Worm (Caenorhabditis elegans) whole organism, L3 larva: ENCODE results near the gene sri-47.

ENCODE experiments used
- R02D3.7 ChIP-seq: fragments of 150-350 bp; optimal IDR thresholded peaks from 2 replicates; lab custom pipeline; 2014; ENCODE audit warnings: missing biosample characterization, missing genetic modification characterization
- ZK546.5 ChIP-seq: sonication (generic microtip); optimal IDR thresholded peaks from 2 replicates; lab custom pipeline; 2017; ENCODE audit warnings: missing biosample characterization, missing genetic modification characterization
- aly-2 ChIP-seq: fragments of 150-350 bp; optimal IDR thresholded peaks from 2 replicates; lab custom pipeline; 2014; ENCODE audit warnings: missing biosample characterization, missing genetic modification characterization
- ceh-28 ChIP-seq: fragments of 150-350 bp; optimal IDR thresholded peaks from 2 replicates; lab custom pipeline; 2014; ENCODE audit warnings: missing biosample characterization, missing genetic modification reagents, missing genetic modification characterization
- ceh-82 ChIP-seq: fragments of 150-350 bp; optimal IDR thresholded peaks from 2 replicates; lab custom pipeline; 2014; ENCODE audit warnings: missing biosample characterization, missing genetic modification characterization
- egl-5 ChIP-seq: fragments of 150-350 bp; optimal IDR thresholded peaks from 2 replicates; lab custom pipeline; 2017; ENCODE audit warnings: missing biosample characterization, missing genetic modification reagents, missing genetic modification characterization, inconsistent platforms
- elt-1 ChIP-seq: fragments of 150-350 bp; optimal IDR thresholded peaks from 2 replicates; lab custom pipeline; 2014; ENCODE audit warnings: missing biosample characterization, missing genetic modification characterization
- elt-2 ChIP-seq: sonication (generic microtip); optimal IDR thresholded peaks from 2 replicates; lab custom pipeline; 2016; ENCODE audit warnings: missing genetic modification reagents, mild to moderate bottlenecking, missing genetic modification characterization, missing compliant biosample characterization
- elt-3 ChIP-seq, 3 experiments: fragments of 150-350 bp in 1 of 3; sonication (generic microtip) in 2 of 3; optimal IDR thresholded peaks; 2 replicates in 2 of 3; 4 replicates in 1 of 3; lab custom pipeline; 2014 to 2017; ENCODE audit warnings: missing biosample characterization in 3 of 3, missing genetic modification characterization in 3 of 3
- eor-1 ChIP-seq, 2 experiments: fragments of 150-350 bp; optimal IDR thresholded peaks; 2 replicates each; lab custom pipeline; 2014 to 2018; ENCODE audit warnings: missing biosample characterization in 2 of 2, missing genetic modification characterization in 2 of 2
- fkh-10 ChIP-seq: sonication (generic microtip); optimal IDR thresholded peaks from 2 replicates; lab custom pipeline; 2017; ENCODE audit warnings: missing biosample characterization, missing genetic modification reagents, missing genetic modification characterization
- fkh-2 ChIP-seq: fragments of 150-350 bp; optimal IDR thresholded peaks from 2 replicates; lab custom pipeline; 2014; ENCODE audit warnings: missing biosample characterization, missing genetic modification reagents, missing genetic modification characterization
- fos-1 ChIP-seq: fragments of 150-350 bp; optimal IDR thresholded peaks from 2 replicates; lab custom pipeline; 2014; ENCODE audit warnings: missing biosample characterization, missing genetic modification characterization
- hmg-11 ChIP-seq: sonication (generic microtip); optimal IDR thresholded peaks from 2 replicates; lab custom pipeline; 2016; ENCODE audit warnings: missing genetic modification characterization, missing compliant biosample characterization
- lin-15B ChIP-seq: fragments of 150-350 bp; optimal IDR thresholded peaks from 2 replicates; lab custom pipeline; 2014; ENCODE audit warnings: missing biosample characterization, missing genetic modification characterization
- lin-39 ChIP-seq: fragments of 150-350 bp; optimal IDR thresholded peaks from 2 replicates; lab custom pipeline; 2018; ENCODE audit warnings: missing biosample characterization, missing genetic modification reagents, missing genetic modification characterization
- lsy-12 ChIP-seq: sonication (generic microtip); optimal IDR thresholded peaks from 2 replicates; lab custom pipeline; 2016; ENCODE audit warnings: mild to moderate bottlenecking, missing genetic modification characterization, missing compliant biosample characterization
- mdl-1 ChIP-seq: fragments of 150-350 bp; optimal IDR thresholded peaks from 2 replicates; lab custom pipeline; 2014; ENCODE audit warnings: missing biosample characterization, missing genetic modification characterization
- mml-1 ChIP-seq: fragments of 150-350 bp; sonication (generic microtip); optimal IDR thresholded peaks from 3 replicates; lab custom pipeline; 2014; ENCODE audit warnings: missing biosample characterization, missing genetic modification characterization
- nfya-1 ChIP-seq: sonication (generic microtip); optimal IDR thresholded peaks from 2 replicates; lab custom pipeline; 2017; ENCODE audit warnings: missing genetic modification characterization, mild to moderate bottlenecking, missing compliant biosample characterization, antibody characterized with exemption, moderate library complexity; ENCODE audit not compliant: insufficient read depth
- nhr-12 ChIP-seq: fragments of 150-350 bp; optimal IDR thresholded peaks from 2 replicates; lab custom pipeline; 2014; ENCODE audit warnings: missing biosample characterization, missing genetic modification characterization
- nhr-237 ChIP-seq: fragments of 150-350 bp; optimal IDR thresholded peaks from 2 replicates; lab custom pipeline; 2014; ENCODE audit warnings: missing biosample characterization, missing genetic modification characterization
- nhr-25 ChIP-seq: sonication (generic microtip); optimal IDR thresholded peaks from 2 replicates; lab custom pipeline; 2017; ENCODE audit warnings: missing biosample characterization, missing genetic modification characterization
- nhr-43 ChIP-seq: sonication (generic microtip); optimal IDR thresholded peaks from 2 replicates; lab custom pipeline; 2016; ENCODE audit warnings: mild to moderate bottlenecking, missing genetic modification characterization, missing compliant biosample characterization; ENCODE audit not compliant: poor library complexity, severe bottlenecking
- nhr-67 ChIP-seq: fragments of 150-350 bp; optimal IDR thresholded peaks from 2 replicates; lab custom pipeline; 2014; ENCODE audit warnings: missing biosample characterization, missing genetic modification characterization
- pqm-1 ChIP-seq: fragments of 150-350 bp; optimal IDR thresholded peaks from 2 replicates; lab custom pipeline; 2017; ENCODE audit warnings: missing biosample characterization, missing genetic modification characterization, inconsistent platforms
- sea-2 ChIP-seq: fragments of 150-350 bp; sonication (generic microtip); optimal IDR thresholded peaks from 4 replicates; lab custom pipeline; 2014; ENCODE audit warnings: missing biosample characterization, missing genetic modification reagents, missing genetic modification characterization
- skn-1 ChIP-seq: fragments of 150-350 bp; optimal IDR thresholded peaks from 2 replicates; lab custom pipeline; 2014; ENCODE audit warnings: missing biosample characterization, missing genetic modification characterization
- snpc-4 ChIP-seq: fragments of 150-350 bp; optimal IDR thresholded peaks from 2 replicates; lab custom pipeline; 2014; ENCODE audit warnings: missing biosample characterization, missing genetic modification characterization
- tbx-2 ChIP-seq: sonication (generic microtip); optimal IDR thresholded peaks from 2 replicates; lab custom pipeline; 2016; ENCODE audit warnings: mild to moderate bottlenecking, missing genetic modification characterization, missing compliant biosample characterization
- zag-1 ChIP-seq: fragments of 150-350 bp; optimal IDR thresholded peaks from 2 replicates; lab custom pipeline; 2014; ENCODE audit warnings: missing biosample characterization, missing genetic modification characterization
- ztf-11 ChIP-seq: fragments of 150-350 bp; optimal IDR thresholded peaks from 2 replicates; lab custom pipeline; 2014; ENCODE audit warnings: missing biosample characterization, missing genetic modification characterization

Gene sri-47

ce11 chrII:2622936-2623452, 33.7 kb upstream of the sri-47 start, which contains the start of gene D2062.4:
Gene D2062.4 (plus strand): TSS chrII:2623402.
- TF ChIP-seq ceh-28 (tag; lab: Kevin White, UChicago) = peak; percentile 54

ce11 chrII:2624792-2625191, 31.9 kb upstream of the sri-47 start, which contains the start of gene lgc-28:
Gene lgc-28 (plus strand): TSS chrII:2625092.
- no peak for TF ChIP-seq nhr-12
- TF ChIP-seq nhr-43 = no peak
- TF ChIP-seq lin-15B (tag; lab: Kevin White, UChicago) = no peak
- no peak for TF ChIP-seq nhr-25 (tag; lab: Kevin White, UChicago)
- no peak for TF ChIP-seq fkh-2 (tag; lab: Kevin White, UChicago)
- no peak for TF ChIP-seq hmg-11 (tag; lab: Kevin White, UChicago)
- TF ChIP-seq, all 47 proteins: peak for 0

- no peak for TF ChIP-seq ztf-11 (tag; lab: Kevin White, UChicago)
- no peak for TF ChIP-seq eor-1 (tag; optimal IDR thresholded peaks at IDR 0.05; lab: Kevin White, UChicago)
- no peak for TF ChIP-seq nfya-1
- no peak for TF ChIP-seq nhr-237 (tag; lab: Kevin White, UChicago)
- TF ChIP-seq skn-1 = no peak
- no peak for TF ChIP-seq nhr-67 (tag; lab: Kevin White, UChicago)
- no peak for TF ChIP-seq lin-39 (tag; lab: Kevin White, UChicago)
- no peak for TF ChIP-seq lsy-12 (tag; lab: Kevin White, UChicago)
- no peak for TF ChIP-seq snpc-4 (tag; lab: Kevin White, UChicago)
- TF ChIP-seq sea-2 = no peak
- TF ChIP-seq elt-1 = no peak
- no peak for TF ChIP-seq hmg-11 (tag; lab: Kevin White, UChicago)
- no peak for TF ChIP-seq elt-3 (tag; optimal IDR thresholded peaks at IDR 0.05; lab: Kevin White, UChicago)
- no peak for TF ChIP-seq zag-1 (tag; lab: Kevin White, UChicago)
- TF ChIP-seq mml-1 (tag; lab: Kevin White, UChicago) = no peak
- TF ChIP-seq R02D3.7 (tag; lab: Kevin White, UChicago) = no peak
Measured at ce11 chrII:2627154-2627799, 29.4 kb upstream of the sri-47 start, which contains the start of gene sri-71. Gene sri-71 (plus strand): TSS chrII:2627749.

DNA sequence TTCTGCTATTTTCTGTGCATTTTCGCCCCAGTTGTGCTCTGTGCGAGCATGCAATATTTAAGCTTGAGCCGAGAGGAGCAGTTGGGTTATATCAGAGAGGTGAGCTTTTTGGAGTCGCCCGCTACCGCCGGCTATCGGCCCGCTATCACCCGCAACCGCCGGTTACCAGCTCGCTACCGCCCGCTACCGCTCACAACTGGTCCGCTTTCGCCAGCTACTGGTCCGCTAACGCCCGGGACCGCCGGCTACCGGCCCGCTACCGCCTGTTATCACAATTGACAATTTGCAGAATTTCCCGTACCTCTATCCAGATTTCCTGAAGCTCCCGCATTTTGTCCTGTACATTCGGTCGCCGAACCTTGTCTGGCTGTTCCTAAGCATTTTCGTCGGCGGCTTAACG, 28.3 kb upstream of the sri-47 start:
- no peak for TF ChIP-seq ceh-82
- TF ChIP-seq tbx-2 = no peak
- no peak for TF ChIP-seq mdl-1 (tag; lab: Kevin White, UChicago)
- TF ChIP-seq pqm-1 (tag; lab: Kevin White, UChicago) = no peak
- no peak for TF ChIP-seq hmg-11 (tag; lab: Kevin White, UChicago)
- TF ChIP-seq elt-2 (tag; lab: Kevin White, UChicago) = no peak
- no peak for TF ChIP-seq skn-1
- TF ChIP-seq ZK546.5 (tag; lab: Kevin White, UChicago) = no peak
- TF ChIP-seq nhr-67 (tag; lab: Kevin White, UChicago) = no peak
- no peak for TF ChIP-seq eor-1 (tag; optimal IDR thresholded peaks at IDR 0.05; lab: Kevin White, UChicago)
- no peak for TF ChIP-seq fos-1 (tag; lab: Kevin White, UChicago)
- no peak for TF ChIP-seq nhr-237 (tag; lab: Kevin White, UChicago)
- TF ChIP-seq, all 47 proteins: peak for 0

DNA sequence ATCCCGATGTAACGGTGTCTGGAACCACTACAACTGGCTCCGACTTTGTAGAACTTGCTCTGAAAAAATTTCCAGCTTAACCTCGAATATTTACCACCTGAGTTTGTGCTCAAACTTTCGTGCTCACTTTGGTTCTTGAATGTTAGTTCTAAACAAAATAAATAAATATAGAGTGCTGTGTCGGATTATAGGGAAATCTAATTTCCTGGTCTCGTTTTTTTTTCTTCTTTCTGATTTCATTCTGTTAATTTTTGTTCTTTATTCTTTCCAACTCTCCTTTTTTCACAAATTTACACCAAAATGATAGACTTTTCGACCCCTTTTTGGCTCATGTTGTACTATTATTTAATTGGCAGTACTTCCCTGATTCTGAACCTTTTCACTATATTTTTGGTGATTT, 27.4 kb upstream of the sri-47 start, which contains the start of gene sri-37:
Gene sri-37 (plus strand): TSS at position 301 of the 400 bp plus-strand sequence.
- TF ChIP-seq nhr-12 (no peak), mdl-1 (tag; lab: Kevin White, UChicago) (no peak), lsy-12 (tag; lab: Kevin White, UChicago) (no peak), pqm-1 (tag; lab: Kevin White, UChicago) (no peak), hmg-11 (tag; lab: Kevin White, UChicago) (no peak), fkh-10 (GFP tag; lab: Kevin White, UChicago) (no peak), egl-5 (tag; lab: Kevin White, UChicago) (no peak), aly-2 (tag; lab: Kevin White, UChicago) (no peak)
